Worm (Caenorhabditis elegans) whole organism, L4 larva: Measurements from ENCODE around the gene ell-1.

Source experiments
- D1046.2 ChIP-seq: fragments of 200-800 bp; sonication (Bioruptor generic); IDR thresholded peaks from 2 replicates; pipeline ENCODE4 v1.3.6; 2022; ENCODE audit warnings: missing genetic modification characterization, missing compliant biosample characterization
- F44E2.7 ChIP-seq: fragments of 200-800 bp; sonication (Bioruptor generic); IDR thresholded peaks from 2 replicates; pipeline ENCODE4 v2.1.2; 2022; ENCODE audit warnings: missing genetic modification characterization, missing compliant biosample characterization
- R02D3.7 ChIP-seq: fragments of 150-350 bp; sonication (generic microtip); optimal IDR thresholded peaks from 3 replicates; lab custom pipeline; 2014; ENCODE audit warnings: missing biosample characterization, missing genetic modification characterization
- T20F7.1 ChIP-seq: fragments of 200-800 bp; sonication (Bioruptor generic); optimal IDR thresholded peaks from 2 replicates; lab custom pipeline; 2018; ENCODE audit warnings: mild to moderate bottlenecking, missing genetic modification characterization, missing compliant biosample characterization
- T26A8.4 ChIP-seq: fragments of 200-800 bp; sonication (Bioruptor generic); IDR thresholded peaks from 2 replicates; pipeline ENCODE4 v1.3.6; 2022; ENCODE audit warnings: missing genetic modification characterization, missing compliant biosample characterization
- Y48G9A.11 ChIP-seq: fragments of 200-800 bp; sonication (Bioruptor generic); IDR thresholded peaks from 2 replicates; pipeline ENCODE4 v1.3.6; 2022; ENCODE audit warnings: missing genetic modification reagents, missing genetic modification characterization, missing compliant biosample characterization
- aha-1 ChIP-seq: fragments of 150-350 bp; peaks from one replicate; lab custom pipeline; 2014; ENCODE audit warnings: missing biosample characterization, missing genetic modification characterization
- aly-2 ChIP-seq: sonication (generic microtip); optimal IDR thresholded peaks from 2 replicates; lab custom pipeline; 2018; ENCODE audit warnings: missing biosample characterization, missing genetic modification characterization
- arid-1 ChIP-seq: fragments of 200-800 bp; sonication (Bioruptor generic); conservative IDR thresholded peaks from 2 replicates; pipeline ENCODE4 v1.3.6; 2022; ENCODE audit warnings: missing genetic modification reagents, missing genetic modification characterization, missing compliant biosample characterization
- ceh-20 ChIP-seq: fragments of 200-800 bp; sonication (Bioruptor generic); IDR thresholded peaks from 2 replicates; pipeline ENCODE4 v1.3.6; 2022; ENCODE audit warnings: missing genetic modification reagents, missing genetic modification characterization, missing compliant biosample characterization
- ceh-62 ChIP-seq: sonication (generic microtip); optimal IDR thresholded peaks from 2 replicates; lab custom pipeline; 2017; ENCODE audit warnings: missing biosample characterization, missing genetic modification characterization
- ces-1 ChIP-seq: fragments of 150-350 bp; sonication (generic microtip); optimal IDR thresholded peaks from 4 replicates; lab custom pipeline; 2014; ENCODE audit warnings: missing biosample characterization, missing genetic modification reagents, missing genetic modification characterization
- cey-2 ChIP-seq: sonication (generic microtip); optimal IDR thresholded peaks from 3 replicates; lab custom pipeline; 2017; ENCODE audit warnings: missing genetic modification characterization, mild to moderate bottlenecking, missing compliant biosample characterization, antibody characterized with exemption, borderline replicate concordance; ENCODE audit not compliant: insufficient read depth
- ctbp-1 ChIP-seq: fragments of 200-800 bp; sonication (Bioruptor generic); IDR thresholded peaks from 2 replicates; pipeline ENCODE4 v1.3.6; 2022; ENCODE audit warnings: missing genetic modification reagents, missing genetic modification characterization, missing compliant biosample characterization
- daf-12 ChIP-seq: fragments of 150-350 bp; optimal IDR thresholded peaks from 2 replicates; lab custom pipeline; 2014; ENCODE audit warnings: missing biosample characterization, missing genetic modification reagents, missing genetic modification characterization
- daf-8 ChIP-seq: fragments of 200-800 bp; sonication (Bioruptor generic); IDR thresholded peaks from 2 replicates; pipeline ENCODE4 v1.3.6; 2022; ENCODE audit warnings: missing genetic modification characterization, missing compliant biosample characterization
- egl-27 ChIP-seq: sonication (generic microtip); optimal IDR thresholded peaks from 3 replicates; lab custom pipeline; 2017; ENCODE audit warnings: missing biosample characterization, missing genetic modification reagents, missing genetic modification characterization
- fos-1 ChIP-seq: fragments of 150-350 bp; optimal IDR thresholded peaks from 2 replicates; lab custom pipeline; 2014; ENCODE audit warnings: missing biosample characterization, missing genetic modification characterization
- gei-8 ChIP-seq: fragments of 200-800 bp; sonication (Bioruptor generic); optimal IDR thresholded peaks from 2 replicates; lab custom pipeline; 2018; ENCODE audit warnings: mild to moderate bottlenecking, missing genetic modification characterization, missing compliant biosample characterization
- hlh-11 ChIP-seq: fragments of 200-800 bp; sonication (Bioruptor generic); optimal IDR thresholded peaks from 2 replicates; lab custom pipeline; 2018; ENCODE audit warnings: mild to moderate bottlenecking, missing genetic modification characterization, missing compliant biosample characterization
- hlh-30 ChIP-seq: sonication (generic microtip); optimal IDR thresholded peaks from 2 replicates; lab custom pipeline; 2017; ENCODE audit warnings: antibody characterized with exemption, mild to moderate bottlenecking, missing genetic modification characterization, missing compliant biosample characterization; ENCODE audit not compliant: insufficient read depth
- lin-1 ChIP-seq: fragments of 200-800 bp; sonication (Bioruptor generic); IDR thresholded peaks from 2 replicates; pipeline ENCODE4 v1.3.6; 2022; ENCODE audit warnings: missing genetic modification reagents, missing genetic modification characterization, missing compliant biosample characterization
- lin-13 ChIP-seq: fragments of 150-350 bp; optimal IDR thresholded peaks from 2 replicates; lab custom pipeline; 2014; ENCODE audit warnings: missing biosample characterization, missing genetic modification reagents, missing genetic modification characterization
- lin-29 ChIP-seq: fragments of 200-800 bp; sonication (Bioruptor generic); IDR thresholded peaks from 2 replicates; pipeline ENCODE4 v1.3.6; 2022; ENCODE audit warnings: missing genetic modification reagents, missing genetic modification characterization, missing compliant biosample characterization
- lin-38 ChIP-seq: fragments of 200-800 bp; sonication (Bioruptor generic); IDR thresholded peaks from 2 replicates; pipeline ENCODE4 v1.3.6; 2022; ENCODE audit warnings: missing genetic modification reagents, missing genetic modification characterization, missing compliant biosample characterization
- lin-39 ChIP-seq: fragments of 150-350 bp; optimal IDR thresholded peaks from 2 replicates; lab custom pipeline; 2014; ENCODE audit warnings: missing biosample characterization, missing genetic modification reagents, missing genetic modification characterization
- lir-3 ChIP-seq: sonication (generic microtip); optimal IDR thresholded peaks from 2 replicates; lab custom pipeline; 2016; ENCODE audit warnings: mild to moderate bottlenecking, missing genetic modification characterization, missing compliant biosample characterization
- lsy-2 ChIP-seq, 2 experiments: fragments of 150-350 bp in 1 of 2; sonication (generic microtip) in 1 of 2; optimal IDR thresholded peaks; 2 replicates each; lab custom pipeline; 2014 to 2017; ENCODE audit warnings: missing biosample characterization in 2 of 2, missing genetic modification characterization in 2 of 2
- madf-9 ChIP-seq: fragments of 200-800 bp; sonication (Bioruptor generic); conservative IDR thresholded peaks from 2 replicates; pipeline ENCODE4 v1.3.6; 2022; ENCODE audit warnings: missing genetic modification reagents, missing genetic modification characterization, missing compliant biosample characterization
- mdt-29 ChIP-seq: fragments of 200-800 bp; sonication (Bioruptor generic); IDR thresholded peaks from 2 replicates; pipeline ENCODE4 v1.3.6; 2022; ENCODE audit warnings: missing genetic modification reagents, missing genetic modification characterization, missing compliant biosample characterization
- mep-1 ChIP-seq: fragments of 150-350 bp; sonication (generic microtip); optimal IDR thresholded peaks from 3 replicates; lab custom pipeline; 2014; ENCODE audit warnings: missing biosample characterization, missing genetic modification characterization
- mes-2 ChIP-seq: sonication (generic microtip); optimal IDR thresholded peaks from 2 replicates; lab custom pipeline; 2016; ENCODE audit warnings: missing genotype, mild to moderate bottlenecking, missing genetic modification characterization, missing compliant biosample characterization; ENCODE audit not compliant: poor library complexity, severe bottlenecking
- nhr-102 ChIP-seq: sonication (generic microtip); optimal IDR thresholded peaks from 2 replicates; lab custom pipeline; 2016; ENCODE audit warnings: mild to moderate bottlenecking, missing genetic modification characterization, moderate library complexity, missing compliant biosample characterization
- nhr-11 ChIP-seq: fragments of 150-350 bp; optimal IDR thresholded peaks from 2 replicates; lab custom pipeline; 2014; ENCODE audit warnings: missing biosample characterization, missing genetic modification characterization
- nhr-42 ChIP-seq: fragments of 200-800 bp; sonication (Bioruptor generic); IDR thresholded peaks from 2 replicates; pipeline ENCODE4 v1.3.6; 2022; ENCODE audit warnings: missing genetic modification characterization, missing compliant biosample characterization
- nhr-48 ChIP-seq: sonication (generic microtip); optimal IDR thresholded peaks from 2 replicates; lab custom pipeline; 2016; ENCODE audit warnings: mild to moderate bottlenecking, missing genetic modification characterization, missing compliant biosample characterization
- nhr-76 ChIP-seq: fragments of 150-350 bp; optimal IDR thresholded peaks from 2 replicates; lab custom pipeline; 2014; ENCODE audit warnings: missing biosample characterization, missing genetic modification characterization
- pha-4 ChIP-seq, 2 experiments: fragments of 150-350 bp in 1 of 2; fragments of 200-800 bp in 1 of 2; sonication (Bioruptor generic) in 1 of 2; IDR thresholded peaks in 1 of 2; optimal IDR thresholded peaks in 1 of 2; 2 replicates each; pipeline versions ENCODE4 v1.3.6 to Lab custom; 2014 to 2022; ENCODE audit warnings: missing genetic modification characterization in 2 of 2, missing genetic modification reagents in 2 of 2, missing biosample characterization in 1 of 2, missing compliant biosample characterization in 1 of 2
- rbr-2 ChIP-seq: sonication (generic microtip); optimal IDR thresholded peaks from 2 replicates; lab custom pipeline; 2016; ENCODE audit warnings: missing genotype, missing genetic modification characterization, missing compliant biosample characterization
- set-16 ChIP-seq: fragments of 200-800 bp; sonication (Bioruptor generic); IDR thresholded peaks from 2 replicates; pipeline ENCODE4 v1.3.6; 2022; ENCODE audit warnings: missing genetic modification reagents, missing genetic modification characterization, missing compliant biosample characterization
- skn-1 ChIP-seq: fragments of 150-350 bp; optimal IDR thresholded peaks from 2 replicates; lab custom pipeline; 2014; ENCODE audit warnings: missing biosample characterization, missing genetic modification characterization
- spr-1 ChIP-seq: sonication (generic microtip); optimal IDR thresholded peaks from 2 replicates; lab custom pipeline; 2016; ENCODE audit warnings: mild to moderate bottlenecking, missing genetic modification characterization, missing compliant biosample characterization
- spr-3 ChIP-seq: fragments of 200-800 bp; sonication (Bioruptor generic); optimal IDR thresholded peaks from 2 replicates; lab custom pipeline; 2018; ENCODE audit warnings: mild to moderate bottlenecking, missing genetic modification characterization, missing compliant biosample characterization
- tag-97 ChIP-seq: fragments of 200-800 bp; sonication (Bioruptor generic); IDR thresholded peaks from 2 replicates; pipeline ENCODE4 v1.3.6; 2022; ENCODE audit warnings: missing genetic modification characterization, missing compliant biosample characterization
- unc-130 ChIP-seq: sonication (generic microtip); optimal IDR thresholded peaks from 2 replicates; lab custom pipeline; 2016; ENCODE audit warnings: missing genetic modification reagents, missing genetic modification characterization, missing compliant biosample characterization
- zag-1 ChIP-seq: fragments of 150-350 bp; optimal IDR thresholded peaks from 2 replicates; lab custom pipeline; 2014; ENCODE audit warnings: missing biosample characterization, missing genetic modification characterization
- zfp-2 ChIP-seq: sonication (generic microtip); optimal IDR thresholded peaks from 2 replicates; lab custom pipeline; 2016; ENCODE audit warnings: mild to moderate bottlenecking, missing genetic modification characterization, missing compliant biosample characterization
- zfp-3 ChIP-seq: fragments of 200-800 bp; sonication (Bioruptor generic); conservative IDR thresholded peaks from 2 replicates; pipeline ENCODE4 v1.3.6; 2022; ENCODE audit warnings: missing genetic modification reagents, missing genetic modification characterization, missing compliant biosample characterization
- zip-11 ChIP-seq: fragments of 200-800 bp; sonication (Bioruptor generic); IDR thresholded peaks from 2 replicates; pipeline ENCODE4 v1.3.6; 2022; ENCODE audit warnings: missing genetic modification characterization, missing compliant biosample characterization
- ztf-11 ChIP-seq: fragments of 150-350 bp; optimal IDR thresholded peaks from 2 replicates; lab custom pipeline; 2014; ENCODE audit warnings: missing biosample characterization, missing genetic modification characterization

ell-1 gene

ce11 chrIV:4454330-4455173, 60.3 kb downstream of the ell-1 start, which contains the start of gene R08C7.11 (continued):
- TF ChIP-seq lin-13 (GFP tag; lab: Kevin White, UChicago) (no peak), cey-2 (no peak), unc-130 (no peak), Y48G9A.11 (GFP tag; lab: Robert Waterston, UW) (no peak), aly-2 (tag; lab: Kevin White, UChicago) (no peak), lsy-2 (tag; optimal IDR thresholded peaks at IDR 0.05; lab: Kevin White, UChicago) (peak in 1 of 2 experiments; percentile 17), nhr-76 (tag; lab: Kevin White, UChicago) (no peak), hlh-30 (peak; percentile 6), arid-1 (GFP tag; lab: Robert Waterston, UW) (no peak), ztf-11 (tag; lab: Kevin White, UChicago) (no peak), mep-1 (tag; lab: Kevin White, UChicago) (no peak), spr-1 (tag; lab: Kevin White, UChicago) (no peak), nhr-48 (tag; lab: Kevin White, UChicago) (peak; percentile 20), set-16 (GFP tag; lab: Robert Waterston, UW) (peak; percentile 75), T20F7.1 (GFP tag; lab: Kevin White, UChicago) (no peak), F44E2.7 (GFP tag; lab: Robert Waterston, UW) (no peak), nhr-42 (GFP tag; lab: Robert Waterston, UW) (no peak), ctbp-1 (GFP tag; lab: Robert Waterston, UW) (no peak), spr-3 (no peak), skn-1 (tag; lab: Kevin White, UChicago) (no peak), hlh-11 (tag; lab: Kevin White, UChicago) (peak; percentile 33), pha-4 (GFP tag; IDR thresholded peaks at IDR 0.05; lab: Robert Waterston, UW) (peak; percentile 24; the same call in 1 of the 2 replicates), pha-4 (tag; optimal IDR thresholded peaks at IDR 0.05; lab: Kevin White, UChicago) (no peak), lin-38 (no peak), lir-3 (no peak), zfp-3 (GFP tag; lab: Robert Waterston, UW) (no peak), gei-8 (GFP tag; lab: Kevin White, UChicago) (no peak), daf-8 (GFP tag; lab: Robert Waterston, UW) (no peak), lin-1 (no peak), aha-1 (peak; percentile 86), D1046.2 (GFP tag; lab: Robert Waterston, UW) (no peak), T26A8.4 (GFP tag; lab: Robert Waterston, UW) (no peak), fos-1 (no peak), zfp-2 (tag; lab: Kevin White, UChicago) (no peak), ceh-62 (no peak), R02D3.7 (no peak), nhr-102 (tag; lab: Kevin White, UChicago) (no peak), mes-2 (peak; percentile 37), egl-27 (tag; lab: Kevin White, UChicago) (no peak), ces-1 (GFP tag; lab: Kevin White, UChicago) (no peak), mdt-29 (GFP tag; lab: Robert Waterston, UW) (no peak), nhr-11 (tag; lab: Kevin White, UChicago) (no peak), madf-9 (GFP tag; lab: Robert Waterston, UW) (no peak), lin-29 (no peak), rbr-2 (tag; lab: Kevin White, UChicago) (no peak), ceh-20 (GFP tag; lab: Robert Waterston, UW) (no peak), daf-12 (no peak), zag-1 (no peak), tag-97 (GFP tag; lab: Robert Waterston, UW) (no peak), lin-39 (tag; lab: Kevin White, UChicago) (no peak), zip-11 (no peak)
